Fruit fly (Drosophila melanogaster): ENCODE data around the gene CG8132.

DNA sequence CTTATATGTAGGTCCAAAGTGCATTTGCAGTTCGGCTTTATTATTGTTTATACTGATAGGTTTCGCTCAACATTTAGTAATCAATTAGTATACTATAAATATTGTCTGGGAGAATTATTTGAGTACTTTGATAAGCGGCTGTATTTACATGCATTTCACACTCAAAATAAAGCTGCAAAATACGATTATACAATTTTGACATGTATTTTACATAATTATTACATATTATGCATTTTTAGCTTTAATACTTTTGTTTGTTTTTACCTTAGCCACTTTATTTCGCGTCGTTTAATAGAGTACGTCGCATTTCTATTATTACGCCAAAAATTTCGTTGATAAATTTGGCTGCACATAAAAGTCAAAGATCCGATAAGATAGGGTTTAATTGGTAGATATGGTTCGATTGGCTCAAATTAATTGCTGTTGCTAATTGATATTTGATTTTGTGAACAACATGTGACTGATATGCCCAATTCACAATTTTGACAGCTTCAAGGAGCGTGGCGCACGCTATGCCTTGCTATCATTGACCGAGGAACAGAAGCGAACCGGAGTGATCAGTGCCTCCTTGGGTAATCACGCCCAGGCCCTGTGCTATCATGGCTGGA is 35.3 kb upstream of the CG8132 start:
- no peak for TF ChIP-seq CG7101 (tag; optimal IDR thresholded peaks at IDR 0.05)
- TF ChIP-seq ovo (GFP tag; optimal IDR thresholded peaks at IDR 0.05) = no peak
- no peak for TF ChIP-seq cic (GFP tag; optimal IDR thresholded peaks at IDR 0.05)
- no peak for TF ChIP-seq CG33017 (tag; optimal IDR thresholded peaks at IDR 0.05)
- no peak for TF ChIP-seq CG14711 (tag; optimal IDR thresholded peaks at IDR 0.05)
- no peak for TF ChIP-seq toe (GFP tag; optimal IDR thresholded peaks at IDR 0.05)
- no peak for TF ChIP-seq CG7045 (GFP tag; optimal IDR thresholded peaks at IDR 0.05)
- TF ChIP-seq CG1620 (GFP tag; optimal IDR thresholded peaks at IDR 0.05) = no peak
- TF ChIP-seq bab1 (GFP tag; optimal IDR thresholded peaks at IDR 0.05) = no peak
- TF ChIP-seq kay (GFP tag; ENCODE audit: borderline replicate concordance) = peak; percentile 95
- TF ChIP-seq CG12768 (GFP tag; optimal IDR thresholded peaks at IDR 0.05) = no peak
- TF ChIP-seq CG11617 (GFP tag; optimal IDR thresholded peaks at IDR 0.05) = no peak
- TF ChIP-seq tj (GFP tag; optimal IDR thresholded peaks at IDR 0.05) = no peak
- TF ChIP-seq Crg-1 (GFP tag; optimal IDR thresholded peaks at IDR 0.05) = no peak

Measured in whole organism, adult.